Worm (Caenorhabditis elegans): ENCODE data around the gene wrt-2.

The wrt-2 gene

DNA sequence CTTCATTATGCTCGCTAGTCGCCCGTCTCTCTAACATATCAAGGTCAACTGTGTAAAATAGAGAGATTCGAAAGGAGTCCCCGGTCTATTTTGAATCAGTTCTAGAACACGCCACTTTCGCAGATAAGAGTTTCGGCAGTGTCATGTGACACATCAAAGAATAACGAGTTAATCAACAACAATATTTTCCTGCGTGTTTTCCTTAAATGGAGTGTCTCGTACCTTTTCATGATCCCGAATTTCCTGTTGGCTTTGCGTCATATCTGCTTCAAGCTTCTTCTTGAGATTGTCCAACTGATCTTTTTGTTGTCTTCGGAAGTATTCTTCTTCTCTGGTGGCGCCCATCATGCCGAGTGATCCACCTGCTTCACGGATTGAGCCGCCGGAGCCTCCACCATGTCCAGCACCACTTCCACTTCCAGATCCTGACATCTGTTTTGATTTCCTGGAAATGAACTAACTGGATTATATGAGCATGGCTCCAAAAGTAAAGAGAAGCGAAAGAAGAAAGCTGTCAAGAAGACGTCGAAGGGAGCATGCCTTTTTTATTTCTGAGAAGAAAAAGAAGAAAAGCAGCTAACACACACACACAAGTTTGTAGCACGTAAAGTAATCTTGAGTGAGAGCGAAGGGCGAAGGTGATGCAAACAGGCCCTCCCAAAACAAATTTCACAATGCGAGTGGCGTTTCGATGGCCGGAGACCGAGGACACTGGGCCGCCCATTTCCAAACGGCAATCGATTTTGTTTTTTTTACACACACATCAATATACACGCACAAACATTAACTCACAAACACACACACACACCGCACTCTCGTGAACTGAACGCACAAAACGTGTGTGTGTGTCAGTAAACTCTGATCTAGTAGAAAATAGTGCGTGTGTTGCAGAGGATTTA is 21.2 kb upstream of the wrt-2 start:
- no peak for TF ChIP-seq nhr-90 (tag; optimal IDR thresholded peaks at IDR 0.05)
- peak in 1 of 3 experiments; percentile 6 for TF ChIP-seq lin-35 (GFP tag; optimal IDR thresholded peaks at IDR 0.05)
- no peak for TF ChIP-seq xnd-1 (tag; optimal IDR thresholded peaks at IDR 0.05)
- TF ChIP-seq mcd-1 (GFP tag; IDR thresholded peaks at IDR 0.05), result peak; percentile 25; the same call in 1 of the 2 replicates
- TF ChIP-seq ZK185.1 (tag; optimal IDR thresholded peaks at IDR 0.05; ENCODE audit: poor library complexity, severe bottlenecking), result peak; percentile 19
- peak; percentile 6; the same call in 1 of the 2 replicates for TF ChIP-seq ekl-4 (GFP tag; IDR thresholded peaks at IDR 0.05)
- no peak for TF ChIP-seq hsf-1 (GFP tag; IDR thresholded peaks at IDR 0.05)
- TF ChIP-seq cebp-1 (GFP tag; IDR thresholded peaks at IDR 0.05), result peak; percentile 48; the same call in 1 of the 2 replicates
- peak; percentile 75 for TF ChIP-seq cebp-1 (tag; optimal IDR thresholded peaks at IDR 0.05)
- peak; percentile 83 for TF ChIP-seq ama-1 (optimal IDR thresholded peaks at IDR 0.05)
- TF ChIP-seq ama-1 (GFP tag; optimal IDR thresholded peaks at IDR 0.05), result no peak
- no peak for TF ChIP-seq pha-4 (tag; optimal IDR thresholded peaks at IDR 0.05)
- TF ChIP-seq mes-4 (tag; optimal IDR thresholded peaks at IDR 0.05), result no peak
- no peak for TF ChIP-seq B0336.3 (GFP tag; IDR thresholded peaks at IDR 0.05)
- peak; percentile 23 for TF ChIP-seq nhr-80 (tag; optimal IDR thresholded peaks at IDR 0.05)
- TF ChIP-seq hmg-1.2 (GFP tag; IDR thresholded peaks at IDR 0.05), result peak; percentile 29; the same call in 1 of the 2 replicates
- TF ChIP-seq atf-7 (tag; optimal IDR thresholded peaks at IDR 0.05), result peak; percentile 33
- peak; percentile 22 for TF ChIP-seq tlf-1 (GFP tag; optimal IDR thresholded peaks at IDR 0.05)
- TF ChIP-seq ceh-27 (GFP tag; optimal IDR thresholded peaks at IDR 0.05), result no peak
- TF ChIP-seq C06A6.2 (GFP tag; conservative IDR thresholded peaks at IDR 0.05), result peak; percentile 37; the same call in 1 of the 2 replicates
- TF ChIP-seq akir-1 (GFP tag; optimal IDR thresholded peaks at IDR 0.05), result no peak
- TF ChIP-seq zim-3 (tag; optimal IDR thresholded peaks at IDR 0.05), result peak; percentile 22
- no peak for TF ChIP-seq unc-130 (GFP tag; optimal IDR thresholded peaks at IDR 0.05)
- peak; percentile 59 for TF ChIP-seq zfh-2 (GFP tag; conservative IDR thresholded peaks at IDR 0.05)
- TF ChIP-seq lin-26 (GFP tag; IDR thresholded peaks at IDR 0.05), result peak; percentile 35; the same call in 1 of the 2 replicates
- peak; percentile 27; the same call in 1 of the 2 replicates for TF ChIP-seq dox-1 (GFP tag; IDR thresholded peaks at IDR 0.05)
- TF ChIP-seq let-526 (GFP tag; IDR thresholded peaks at IDR 0.05), result 0 out of 2 replicates have a peak, but pooled peaks have one; percentile 5
- TF ChIP-seq Y53G8AR.9 (GFP tag; conservative IDR thresholded peaks at IDR 0.05), result peak; percentile 58
- no peak for TF ChIP-seq F10E7.11 (tag; optimal IDR thresholded peaks at IDR 0.05)
- TF ChIP-seq Y56A3A.18 (GFP tag; IDR thresholded peaks at IDR 0.05), result 0 out of 2 replicates have a peak, but pooled peaks have one; percentile 18
- TF ChIP-seq lir-1 (GFP tag; conservative IDR thresholded peaks at IDR 0.05), result peak; percentile 26; the same call in 1 of the 2 replicates

DNA sequence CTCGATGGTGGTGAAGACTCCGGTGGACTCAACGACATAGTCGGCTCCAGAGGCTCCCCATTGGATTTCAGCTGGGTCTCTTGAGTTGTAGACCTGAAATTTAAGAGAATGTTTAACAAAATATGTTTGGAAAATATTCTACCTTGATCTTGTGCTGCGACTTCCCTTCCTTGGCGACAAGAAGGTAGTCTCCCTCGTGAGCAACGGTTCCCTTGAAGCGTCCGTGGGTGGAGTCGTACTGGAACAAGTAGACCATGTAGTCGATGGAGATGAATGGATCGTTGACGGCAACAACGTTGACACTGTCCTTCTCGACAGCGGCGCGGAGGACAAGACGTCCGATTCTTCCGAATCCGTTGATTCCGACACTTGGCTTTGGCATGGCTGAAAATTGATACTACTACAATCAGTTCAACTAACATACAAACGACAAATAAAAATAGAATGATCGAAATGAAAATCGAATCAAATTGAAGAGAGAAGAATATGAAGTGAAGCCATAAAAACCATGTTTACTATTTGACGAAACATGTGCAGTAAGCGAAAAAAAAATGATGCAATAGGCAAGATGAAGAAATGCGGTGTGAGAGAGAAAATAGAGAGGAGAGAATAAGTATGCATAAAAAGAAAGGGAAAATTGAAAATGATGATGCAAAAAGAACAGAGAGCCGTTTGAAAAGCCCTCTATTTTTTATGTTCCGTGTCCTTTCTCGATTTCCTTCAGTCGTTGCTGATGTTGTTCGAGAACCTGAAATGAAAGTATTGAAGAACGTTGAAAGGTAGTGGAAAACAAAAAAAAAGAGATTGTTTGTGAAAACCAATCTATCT is 20.4 kb upstream of the wrt-2 start, which contains the start of gene gpd-2:
gpd-2 (minus strand) TSS at position 384 of the 828 bp plus-strand sequence.
- TF ChIP-seq madf-3 (GFP tag; IDR thresholded peaks at IDR 0.05) (peak; percentile 43; the same call in 1 of the 2 replicates), pha-4 (tag; optimal IDR thresholded peaks at IDR 0.05) (no peak), ztf-28 (GFP tag; IDR thresholded peaks at IDR 0.05) (no peak), ztf-18 (tag; optimal IDR thresholded peaks at IDR 0.05) (no peak), let-526 (GFP tag; IDR thresholded peaks at IDR 0.05) (0 out of 2 replicates have a peak, but pooled peaks have one; percentile 31), ceh-79 (tag; optimal IDR thresholded peaks at IDR 0.05) (no peak), dox-1 (GFP tag; IDR thresholded peaks at IDR 0.05) (0 out of 2 replicates have a peak, but pooled peaks have one; percentile 22), mxl-1 (tag; optimal IDR thresholded peaks at IDR 0.05) (no peak), C17E4.6 (GFP tag; IDR thresholded peaks at IDR 0.05) (no peak), F39B2.1 (GFP tag; IDR thresholded peaks at IDR 0.05) (no peak), nfyb-1 (GFP tag; IDR thresholded peaks at IDR 0.05) (peak; percentile 66), ekl-4 (GFP tag; IDR thresholded peaks at IDR 0.05) (peak; percentile 23; the same call in 1 of the 2 replicates), rcor-1 (GFP tag; IDR thresholded peaks at IDR 0.05) (no peak), sdz-38 (tag; optimal IDR thresholded peaks at IDR 0.05) (no peak), let-607 (tag; optimal IDR thresholded peaks at IDR 0.05) (no peak), lsy-27 (tag; optimal IDR thresholded peaks at IDR 0.05; ENCODE audit: borderline replicate concordance, insufficient read depth) (no peak), die-1 (tag; optimal IDR thresholded peaks at IDR 0.05) (no peak), unc-62 (GFP tag; optimal IDR thresholded peaks at IDR 0.05) (no peak)
